Worm (Caenorhabditis elegans) whole organism, L4/young adult: Measurements from ENCODE around the gene R151.2.

Experiments
- W03F9.2 ChIP-seq: fragments of 150-350 bp; optimal IDR thresholded peaks from 2 replicates; lab custom pipeline; 2014; ENCODE audit warnings: missing biosample characterization, missing genetic modification characterization
- dao-5 ChIP-seq: sonication (generic microtip); optimal IDR thresholded peaks from 2 replicates; lab custom pipeline; 2016; ENCODE audit warnings: missing genotype, missing genetic modification characterization, moderate library complexity, missing compliant biosample characterization

DNA sequence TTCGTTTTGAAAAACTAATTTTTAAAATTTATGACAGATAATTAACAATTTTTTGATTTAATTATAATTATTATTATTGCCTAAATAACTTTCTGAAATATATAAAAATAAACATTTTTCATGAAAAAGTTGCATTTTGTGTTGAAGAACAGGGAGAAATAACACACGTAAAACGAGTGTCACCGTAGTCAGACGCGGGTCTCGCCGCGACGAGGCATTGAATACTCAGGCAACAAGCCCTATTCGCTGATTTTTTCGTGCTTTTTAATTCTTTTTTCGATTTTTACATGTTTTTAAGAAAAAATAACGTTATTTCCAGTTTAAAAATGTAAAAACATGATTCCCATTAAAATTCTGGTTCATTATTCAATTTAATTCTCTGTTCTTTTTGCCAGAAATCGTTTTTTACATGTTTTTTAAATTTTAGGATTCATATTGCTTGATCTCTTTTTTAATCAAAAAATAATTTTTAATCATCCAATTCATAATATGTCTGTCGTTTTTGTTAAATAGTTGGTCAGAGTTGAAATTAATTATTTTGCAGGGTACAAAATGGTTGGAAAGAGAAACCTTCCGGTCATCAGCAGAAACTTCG is 1.8 kb upstream of the R151.2 start, which contains the start of gene rpl-6:
- TF ChIP-seq W03F9.2 (peak; percentile 93), dao-5 (tag; lab: Kevin White, UChicago) (no peak)
